Comparison of ENCODE assay signal across 2 worm cellular contexts in the genomic region with DNA sequence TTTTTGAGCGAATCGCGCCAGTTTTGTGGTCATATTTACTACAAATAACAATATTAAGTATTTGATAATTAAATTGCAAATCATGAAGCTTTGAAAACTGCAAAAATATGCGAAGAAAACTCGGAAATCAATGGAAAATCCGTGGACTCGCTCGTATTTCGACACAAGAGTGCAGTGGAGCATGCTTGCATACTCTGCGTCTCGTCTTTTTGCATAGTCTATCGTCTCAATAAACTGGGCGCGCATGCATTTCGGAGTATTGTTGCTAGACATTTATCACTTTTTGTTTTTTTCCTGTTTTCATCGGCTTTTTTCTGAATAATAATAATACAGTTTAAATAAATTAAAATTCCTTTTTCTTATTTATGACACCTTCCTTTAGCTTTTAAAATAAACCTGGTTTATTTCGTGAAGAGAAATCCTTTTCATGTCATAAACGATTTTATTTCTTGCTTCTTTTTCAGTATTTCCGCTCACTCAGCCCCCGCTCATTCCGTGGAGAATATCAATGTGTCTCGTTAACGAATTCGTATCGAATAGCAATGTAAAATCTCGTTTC.
TF ChIP-seq lines count a peak whose summit lies in the region.

A gene (minus strand): TSS at position 38 of the 559 bp plus-strand sequence.
A gene (plus strand): TSS at position 509 of the 559 bp plus-strand sequence.

TF ChIP-seq in whole organism, L1 larva, 84 proteins besides CTCF, POLR2A, EP300 and RAD21 (continued from another document):
- peak; percentile 91 to 95 for TF ChIP-seq efl-1 (optimal IDR thresholded peaks at IDR 0.05; lab: Kevin White, UChicago)
- TF ChIP-seq efl-1 (GFP tag; optimal IDR thresholded peaks at IDR 0.05 in 1 of 2; lab: Kevin White, UChicago) = peak; percentile 84 to 99
- peak; percentile 88 for TF ChIP-seq grh-1 (GFP tag; IDR thresholded peaks at IDR 0.05; lab: Robert Waterston, UW)
- TF ChIP-seq unc-98 (GFP tag; IDR thresholded peaks at IDR 0.05; lab: Robert Waterston, UW) = no peak
- TF ChIP-seq unc-62 (GFP tag; optimal IDR thresholded peaks at IDR 0.05; lab: Kevin White, UChicago) = no peak
- peak; percentile 33 for TF ChIP-seq nhr-12 (tag; optimal IDR thresholded peaks at IDR 0.05; lab: Kevin White, UChicago)
- TF ChIP-seq ets-5 (GFP tag; IDR thresholded peaks at IDR 0.05; lab: Robert Waterston, UW) = no peak
- peak; percentile 95 to 98 (median 98) for TF ChIP-seq ceh-82 (tag; optimal IDR thresholded peaks at IDR 0.05; lab: Kevin White, UChicago)
- TF ChIP-seq lin-35 (GFP tag; optimal IDR thresholded peaks at IDR 0.05; lab: Kevin White, UChicago) = peak; percentile 89 to 94
- TF ChIP-seq snu-23 (GFP tag; optimal IDR thresholded peaks at IDR 0.05; lab: Kevin White, UChicago) = peak; percentile 97
- TF ChIP-seq dsc-1 (tag; optimal IDR thresholded peaks at IDR 0.05; lab: Kevin White, UChicago) = peak; percentile 93
- TF ChIP-seq skn-1 (tag; optimal IDR thresholded peaks at IDR 0.05; lab: Kevin White, UChicago) = peak; percentile 93
- peak; percentile 92 for TF ChIP-seq fos-1 (tag; optimal IDR thresholded peaks at IDR 0.05; lab: Kevin White, UChicago)
- peak in 1 of 2 experiments; percentile 72 for TF ChIP-seq ztf-11 (tag; optimal IDR thresholded peaks at IDR 0.05; lab: Kevin White, UChicago)
- peak; percentile 95 for TF ChIP-seq fkh-8 (tag; optimal IDR thresholded peaks at IDR 0.05; lab: Kevin White, UChicago)
- TF ChIP-seq unc-130 (tag; optimal IDR thresholded peaks at IDR 0.05; lab: Kevin White, UChicago) = peak; percentile 93
- peak; percentile 96 for TF ChIP-seq nhr-90 (tag; optimal IDR thresholded peaks at IDR 0.05; lab: Kevin White, UChicago; ENCODE audit: poor library complexity)
- peak; percentile 96 for TF ChIP-seq isw-1 (GFP tag; IDR thresholded peaks at IDR 0.05; lab: Robert Waterston, UW)
- peak; percentile 83 for TF ChIP-seq ceh-88 (GFP tag; IDR thresholded peaks at IDR 0.05; lab: Robert Waterston, UW)
- TF ChIP-seq jun-1 (tag; optimal IDR thresholded peaks at IDR 0.05; lab: Kevin White, UChicago) = peak; percentile 87
- no peak for TF ChIP-seq efl-3 (GFP tag; optimal IDR thresholded peaks at IDR 0.05; lab: Kevin White, UChicago)
- TF ChIP-seq mef-2 (tag; optimal IDR thresholded peaks at IDR 0.05; lab: Kevin White, UChicago) = peak; percentile 82
- peak; percentile 70 for TF ChIP-seq ztf-4 (tag; optimal IDR thresholded peaks at IDR 0.05; lab: Kevin White, UChicago)
- TF ChIP-seq lsy-2 (tag; optimal IDR thresholded peaks at IDR 0.05; lab: Kevin White, UChicago) = peak; percentile 95 to 96
- TF ChIP-seq ama-1 (optimal IDR thresholded peaks at IDR 0.05; lab: Kevin White, UChicago) = peak; percentile 84
- TF ChIP-seq ceh-63 (GFP tag; optimal IDR thresholded peaks at IDR 0.05; lab: Kevin White, UChicago) = no peak
- peak; percentile 81 for TF ChIP-seq vab-15 (tag; optimal IDR thresholded peaks at IDR 0.05; lab: Kevin White, UChicago)
- TF ChIP-seq alr-1 (tag; optimal IDR thresholded peaks at IDR 0.05; lab: Kevin White, UChicago; ENCODE audit: borderline replicate concordance) = no peak
- peak; percentile 94 for TF ChIP-seq aly-2 (tag; optimal IDR thresholded peaks at IDR 0.05; lab: Kevin White, UChicago)

TF ChIP-seq in whole organism, young adult, 124 proteins besides CTCF, POLR2A, EP300 and RAD21 (continued from another document):
- TF ChIP-seq bed-1 (GFP tag; IDR thresholded peaks at IDR 0.05; lab: Robert Waterston, UW) (no peak), F33H1.4 (GFP tag; IDR thresholded peaks at IDR 0.05; lab: Robert Waterston, UW) (peak; percentile 56; the same call in 1 of the 2 replicates), ceh-40 (GFP tag; IDR thresholded peaks at IDR 0.05; lab: Robert Waterston, UW) (no peak), Y56A3A.18 (GFP tag; IDR thresholded peaks at IDR 0.05; lab: Robert Waterston, UW) (no peak), T07F8.4 (tag; optimal IDR thresholded peaks at IDR 0.05; lab: Kevin White, UChicago) (no peak), attf-5 (GFP tag; optimal IDR thresholded peaks at IDR 0.05; lab: Kevin White, UChicago) (peak; percentile 79), hsf-1 (GFP tag; IDR thresholded peaks at IDR 0.05; lab: Robert Waterston, UW) (no peak), snpc-1.3 (tag; optimal IDR thresholded peaks at IDR 0.05; lab: Kevin White, UChicago; ENCODE audit: insufficient read depth) (peak; percentile 90), let-526 (GFP tag; IDR thresholded peaks at IDR 0.05; lab: Robert Waterston, UW) (no peak), Y95B8A.8 (GFP tag; IDR thresholded peaks at IDR 0.05; lab: Robert Waterston, UW) (no peak), somi-1 (GFP tag; optimal IDR thresholded peaks at IDR 0.05; lab: Kevin White, UChicago) (no peak), F52B5.7 (tag; optimal IDR thresholded peaks at IDR 0.05; lab: Kevin White, UChicago) (no peak), sptf-2 (GFP tag; optimal IDR thresholded peaks at IDR 0.05; lab: Kevin White, UChicago) (no peak), tlf-1 (GFP tag; optimal IDR thresholded peaks at IDR 0.05; lab: Kevin White, UChicago) (peak; percentile 20), F39B2.1 (GFP tag; IDR thresholded peaks at IDR 0.05; lab: Robert Waterston, UW) (no peak), nhr-120 (GFP tag; IDR thresholded peaks at IDR 0.05; lab: Robert Waterston, UW) (no peak), C17E4.6 (GFP tag; IDR thresholded peaks at IDR 0.05; lab: Robert Waterston, UW) (no peak), efl-1 (GFP tag; optimal IDR thresholded peaks at IDR 0.05; lab: Kevin White, UChicago) (peak; percentile 54), F49E8.2 (tag; optimal IDR thresholded peaks at IDR 0.05; lab: Kevin White, UChicago; ENCODE audit: insufficient read depth) (peak; percentile 67), hlh-26 (GFP tag; conservative IDR thresholded peaks at IDR 0.05; lab: Robert Waterston, UW) (no peak), mes-4 (tag; optimal IDR thresholded peaks at IDR 0.05; lab: Kevin White, UChicago) (no peak), madf-6 (GFP tag; IDR thresholded peaks at IDR 0.05; lab: Robert Waterston, UW) (peak; percentile 73), Y67H2A.10 (GFP tag; conservative IDR thresholded peaks at IDR 0.05; lab: Robert Waterston, UW) (no peak), unc-130 (GFP tag; optimal IDR thresholded peaks at IDR 0.05; lab: Kevin White, UChicago) (no peak), nhr-27 (tag; optimal IDR thresholded peaks at IDR 0.05; lab: Kevin White, UChicago) (no peak), F55B11.4 (tag; optimal IDR thresholded peaks at IDR 0.05; lab: Kevin White, UChicago; ENCODE audit: borderline replicate concordance, insufficient read depth) (no peak), Y79H2A.3 (GFP tag; conservative IDR thresholded peaks at IDR 0.05; lab: Robert Waterston, UW) (no peak), nfyb-1 (GFP tag; IDR thresholded peaks at IDR 0.05; lab: Robert Waterston, UW) (peak; percentile 42; the same call in 1 of the 2 replicates), nfya-1 (tag; optimal IDR thresholded peaks at IDR 0.05; lab: Kevin White, UChicago; ENCODE audit: borderline replicate concordance, insufficient read depth) (no peak), madf-8 (GFP tag; conservative IDR thresholded peaks at IDR 0.05; lab: Robert Waterston, UW) (peak; percentile 56)
TF ChIP-seq in whole organism, young adult: peak in this region for 44.
